Worm (Caenorhabditis elegans) whole organism, young adult: ENCODE data around the gene nhr-235.

ENCODE experiments used
- C17E4.6 ChIP-seq: fragments of 200-800 bp; sonication (Bioruptor generic); IDR thresholded peaks from 2 replicates; pipeline ENCODE4 v1.3.6; 2022; ENCODE audit warnings: missing genetic modification reagents, missing genetic modification characterization, missing compliant biosample characterization
- F37B4.10 ChIP-seq: fragments of 200-800 bp; sonication (Bioruptor generic); IDR thresholded peaks from 2 replicates; pipeline ENCODE4 v1.3.6; 2022; ENCODE audit warnings: missing genetic modification characterization, missing compliant biosample characterization
- F57C9.4 ChIP-seq: sonication (generic microtip); optimal IDR thresholded peaks from 2 replicates; lab custom pipeline; 2017; ENCODE audit warnings: mild to moderate bottlenecking, missing genetic modification characterization, missing compliant biosample characterization
- T07F8.4 ChIP-seq: sonication (generic microtip); optimal IDR thresholded peaks from 2 replicates; lab custom pipeline; 2016; ENCODE audit warnings: mild to moderate bottlenecking, missing genetic modification characterization, moderate library complexity, missing compliant biosample characterization
- Y79H2A.3 ChIP-seq: fragments of 200-800 bp; sonication (Bioruptor generic); conservative IDR thresholded peaks from 2 replicates; pipeline ENCODE4 v1.3.6; 2022; ENCODE audit warnings: missing genetic modification reagents, missing genetic modification characterization, missing compliant biosample characterization
- ZK185.1 ChIP-seq: sonication (generic microtip); optimal IDR thresholded peaks from 2 replicates; lab custom pipeline; 2016; ENCODE audit warnings: mild to moderate bottlenecking, missing genetic modification characterization, missing compliant biosample characterization; ENCODE audit not compliant: poor library complexity, severe bottlenecking
- akir-1 ChIP-seq: fragments of 200-800 bp; sonication (Bioruptor generic); optimal IDR thresholded peaks from 2 replicates; lab custom pipeline; 2018; ENCODE audit warnings: mild to moderate bottlenecking, missing genetic modification characterization, moderate library complexity, missing compliant biosample characterization
- attf-5 ChIP-seq: fragments of 200-800 bp; sonication (Bioruptor generic); optimal IDR thresholded peaks from 2 replicates; lab custom pipeline; 2018; ENCODE audit warnings: mild to moderate bottlenecking, missing genetic modification characterization, missing compliant biosample characterization
- cebp-1 ChIP-seq, 2 experiments: fragments of 200-800 bp in 1 of 2; sonication (Bioruptor generic) in 1 of 2; sonication (generic microtip) in 1 of 2; IDR thresholded peaks in 1 of 2; optimal IDR thresholded peaks in 1 of 2; 2 replicates each; pipeline versions ENCODE4 v1.3.6 to Lab custom; 2017 to 2022; ENCODE audit warnings: missing compliant biosample characterization in 2 of 2, missing genetic modification characterization in 2 of 2, mild to moderate bottlenecking in 1 of 2, missing genetic modification reagents in 1 of 2, moderate library complexity in 1 of 2
- ceh-91 ChIP-seq: fragments of 200-800 bp; sonication (Bioruptor generic); IDR thresholded peaks from 2 replicates; pipeline ENCODE4 v1.3.6; 2022; ENCODE audit warnings: missing genetic modification reagents, missing genetic modification characterization, missing compliant biosample characterization
- him-1 ChIP-seq: sonication (generic microtip); optimal IDR thresholded peaks from 2 replicates; lab custom pipeline; 2016; ENCODE audit warnings: missing genotype, missing genetic modification reagents, missing genetic modification characterization, missing compliant biosample characterization
- hmg-20 ChIP-seq: fragments of 200-800 bp; sonication (Bioruptor generic); IDR thresholded peaks from 2 replicates; pipeline ENCODE4 v1.3.6; 2022; ENCODE audit warnings: missing genetic modification reagents, missing genetic modification characterization, missing compliant biosample characterization
- let-526 ChIP-seq: fragments of 200-800 bp; sonication (Bioruptor generic); IDR thresholded peaks from 2 replicates; pipeline ENCODE4 v1.3.6; 2022; ENCODE audit warnings: missing genetic modification reagents, missing genetic modification characterization, missing compliant biosample characterization
- let-607 ChIP-seq, 2 experiments: fragments of 200-800 bp in 1 of 2; sonication (Bioruptor generic) in 1 of 2; sonication (generic microtip) in 1 of 2; optimal IDR thresholded peaks; 2 replicates each; lab custom pipeline; 2016 to 2018; ENCODE audit warnings: mild to moderate bottlenecking in 2 of 2, missing compliant biosample characterization in 2 of 2, missing genetic modification characterization in 2 of 2, moderate library complexity in 2 of 2, missing genotype in 1 of 2
- nfya-1 ChIP-seq: sonication (generic microtip); optimal IDR thresholded peaks from 2 replicates; lab custom pipeline; 2017; ENCODE audit warnings: antibody characterized with exemption, missing compliant biosample characterization, missing genetic modification characterization, borderline replicate concordance; ENCODE audit not compliant: insufficient read depth
- nhr-80 ChIP-seq: sonication (generic microtip); optimal IDR thresholded peaks from 2 replicates; lab custom pipeline; 2016; ENCODE audit warnings: missing genetic modification characterization, missing compliant biosample characterization
- rpc-1 ChIP-seq, 2 experiments: fragments of 150-350 bp in 1 of 2; sonication (generic microtip) in 1 of 2; optimal IDR thresholded peaks; 2 replicates each; lab custom pipeline; 2014 to 2018; ENCODE audit warnings: missing biosample characterization in 1 of 2, missing genetic modification characterization in 1 of 2, missing genetic modification reagents in 1 of 2, missing genotype in 1 of 2
- snpc-1.3 ChIP-seq: sonication (generic microtip); optimal IDR thresholded peaks from 2 replicates; lab custom pipeline; 2017; ENCODE audit warnings: missing genetic modification characterization, mild to moderate bottlenecking, missing compliant biosample characterization, antibody characterized with exemption, moderate library complexity, missing genotype, missing genetic modification reagents; ENCODE audit not compliant: insufficient read depth
- tbx-9 ChIP-seq: sonication (generic microtip); optimal IDR thresholded peaks from 2 replicates; lab custom pipeline; 2016; ENCODE audit warnings: borderline replicate concordance, missing genetic modification characterization, inconsistent platforms, missing compliant biosample characterization
- unc-62 ChIP-seq: fragments of 150-350 bp; optimal IDR thresholded peaks from 2 replicates; lab custom pipeline; 2014; ENCODE audit warnings: missing biosample characterization, missing genetic modification reagents, missing genetic modification characterization
- ztf-28 ChIP-seq: fragments of 200-800 bp; sonication (Bioruptor generic); IDR thresholded peaks from 2 replicates; pipeline ENCODE4 v1.3.6; 2022; ENCODE audit warnings: missing genetic modification reagents, missing genetic modification characterization, missing compliant biosample characterization

The nhr-235 gene

ce11 chrII:12691351-12691750 lies 50.9 kb downstream of the nhr-235 start:
- TF ChIP-seq tbx-9 (tag; lab: Kevin White, UChicago) = no peak
- TF ChIP-seq let-526 (GFP tag; lab: Robert Waterston, UW) = no peak
- TF ChIP-seq C17E4.6 (GFP tag; lab: Robert Waterston, UW) = no peak
- TF ChIP-seq let-607 (tag; optimal IDR thresholded peaks at IDR 0.05; lab: Kevin White, UChicago) = no peak
- no peak for TF ChIP-seq unc-62 (GFP tag; lab: Kevin White, UChicago)
- no peak for TF ChIP-seq nfya-1 (tag; lab: Kevin White, UChicago)
- TF ChIP-seq Y79H2A.3 = no peak
- TF ChIP-seq ZK185.1 = no peak
- no peak for TF ChIP-seq ceh-91 (GFP tag; lab: Robert Waterston, UW)
- no peak for TF ChIP-seq T07F8.4 (tag; lab: Kevin White, UChicago)
- no peak for TF ChIP-seq cebp-1 (GFP tag; IDR thresholded peaks at IDR 0.05; lab: Robert Waterston, UW)
- peak; percentile 12 for TF ChIP-seq cebp-1 (tag; optimal IDR thresholded peaks at IDR 0.05; lab: Kevin White, UChicago)
- TF ChIP-seq ztf-28 = no peak
- TF ChIP-seq him-1 (tag; lab: Kevin White, UChicago) = no peak
- TF ChIP-seq hmg-20 (GFP tag; lab: Robert Waterston, UW) = no peak
- no peak for TF ChIP-seq snpc-1.3 (tag; lab: Kevin White, UChicago)
- TF ChIP-seq F37B4.10 (GFP tag; lab: Robert Waterston, UW) = no peak
- no peak for TF ChIP-seq akir-1 (GFP tag; lab: Kevin White, UChicago)
- no peak for TF ChIP-seq rpc-1 (optimal IDR thresholded peaks at IDR 0.05; lab: Kevin White, UChicago)
- TF ChIP-seq rpc-1 (tag; optimal IDR thresholded peaks at IDR 0.05; lab: Kevin White, UChicago) = no peak
- peak; percentile 26 for TF ChIP-seq attf-5 (GFP tag; lab: Kevin White, UChicago)
- TF ChIP-seq nhr-80 (tag; lab: Kevin White, UChicago) = peak; percentile 26
- TF ChIP-seq F57C9.4 = no peak
- TF ChIP-seq, all 124 proteins: peak for 3
